Fruit fly (Drosophila melanogaster): Measurements from ENCODE around the gene CG11608.

DNA sequence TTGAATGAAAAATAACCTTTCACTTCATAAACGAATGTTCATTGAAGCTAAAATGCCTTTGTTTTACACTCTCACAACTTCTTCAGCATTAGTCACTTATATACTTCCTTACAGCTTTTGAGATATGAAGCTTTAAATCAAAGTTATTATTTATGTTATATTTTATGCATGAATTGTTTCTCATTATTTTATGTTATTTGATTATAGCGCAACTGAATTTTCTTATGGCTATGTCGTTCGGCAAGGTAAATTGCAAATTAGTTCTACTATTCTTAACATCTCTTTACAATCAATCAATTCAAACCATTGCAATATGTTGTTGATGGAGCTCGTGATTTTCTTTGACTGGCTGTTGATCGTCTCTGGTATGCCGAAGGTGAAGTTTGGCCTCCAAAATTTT lies 2.0 kb upstream of the CG11608 start, which contains the start of gene CG11600:
- TF ChIP-seq CG8478 (optimal IDR thresholded peaks at IDR 0.05) (no peak), CTCF (optimal IDR thresholded peaks at IDR 0.05) (no peak)

Measured in S2 (cell line).